Fruit fly (Drosophila melanogaster) whole organism, prepupa: ENCODE measurements around the gene CG12011.
A peak's percentile ranks its signal among the peaks of the same experiment; 100 is the strongest.

Source experiments
- Blimp-1 ChIP-seq: fragments of 200-800 bp; sonication (Bioruptor generic); optimal IDR thresholded peaks from 3 replicates; lab custom pipeline; 2017; ENCODE audit warnings: missing biosample characterization, missing genetic modification characterization, mild to moderate bottlenecking, moderate library complexity, missing genetic modification reagents
- CG10631 ChIP-seq: fragments of 200-800 bp; sonication (Bioruptor generic); optimal IDR thresholded peaks from 2 replicates; lab custom pipeline; 2016; ENCODE audit warnings: missing biosample characterization, missing genetic modification characterization
- CG11762 ChIP-seq: fragments of 200-800 bp; sonication (Bioruptor generic); optimal IDR thresholded peaks from 3 replicates; lab custom pipeline; 2016; ENCODE audit warnings: missing biosample characterization, missing genetic modification characterization; ENCODE audit not compliant: insufficient read depth
- CG15336 ChIP-seq: fragments of 200-800 bp; sonication (Bioruptor generic); IDR thresholded peaks from 2 replicates; pipeline ENCODE4 v1.3.6; 2022; ENCODE audit warnings: missing biosample characterization, missing genetic modification characterization
- CG16779 ChIP-seq: fragments of 200-800 bp; sonication (Bioruptor generic); optimal IDR thresholded peaks from 3 replicates; lab custom pipeline; 2017; ENCODE audit warnings: missing biosample characterization, mild to moderate bottlenecking, missing genetic modification characterization
- CG3032 ChIP-seq: fragments of 200-800 bp; optimal IDR thresholded peaks from 2 replicates; lab custom pipeline; 2019; ENCODE audit warnings: missing biosample characterization, mild to moderate bottlenecking, missing genetic modification characterization, moderate library complexity
- CG31627 ChIP-seq: fragments of 200-800 bp; sonication (Bioruptor generic); optimal IDR thresholded peaks from 3 replicates; lab custom pipeline; 2016; ENCODE audit warnings: missing biosample characterization, missing genetic modification characterization
- CG32006 ChIP-seq: fragments of 200-800 bp; sonication (Bioruptor generic); optimal IDR thresholded peaks from 3 replicates; lab custom pipeline; 2017; ENCODE audit warnings: missing biosample characterization, mild to moderate bottlenecking, missing genetic modification characterization
- CG34406 ChIP-seq: fragments of 200-800 bp; sonication (Bioruptor generic); optimal IDR thresholded peaks from 3 replicates; lab custom pipeline; 2016; ENCODE audit warnings: missing biosample characterization, missing genetic modification characterization
- CG3919 ChIP-seq: fragments of 200-800 bp; sonication (Bioruptor generic); optimal IDR thresholded peaks from 3 replicates; lab custom pipeline; 2016; ENCODE audit warnings: missing biosample characterization, missing genetic modification characterization
- CG4318 ChIP-seq: fragments of 200-800 bp; sonication (Bioruptor generic); optimal IDR thresholded peaks from 3 replicates; lab custom pipeline; 2017; ENCODE audit warnings: missing biosample characterization, mild to moderate bottlenecking, missing genetic modification characterization
- CG6276 ChIP-seq: fragments of 200-800 bp; sonication (Bioruptor generic); optimal IDR thresholded peaks from 2 replicates; lab custom pipeline; 2017; ENCODE audit warnings: missing biosample characterization, mild to moderate bottlenecking, missing genetic modification characterization
- CG6792 ChIP-seq: fragments of 200-800 bp; sonication (Bioruptor generic); optimal IDR thresholded peaks from 3 replicates; lab custom pipeline; 2016; ENCODE audit warnings: missing biosample characterization, missing genetic modification characterization
- CG6808 ChIP-seq: fragments of 200-800 bp; sonication (Bioruptor generic); optimal IDR thresholded peaks from 3 replicates; lab custom pipeline; 2017; ENCODE audit warnings: missing biosample characterization, missing genetic modification characterization, mild to moderate bottlenecking, moderate library complexity, missing genetic modification reagents
- CG6854 ChIP-seq: fragments of 200-800 bp; sonication (Bioruptor generic); optimal IDR thresholded peaks from 2 replicates; lab custom pipeline; 2017; ENCODE audit warnings: missing biosample characterization, mild to moderate bottlenecking, missing genetic modification characterization
- CG7368 ChIP-seq: fragments of 200-800 bp; sonication (Bioruptor generic); optimal IDR thresholded peaks from 3 replicates; lab custom pipeline; 2016; ENCODE audit warnings: missing biosample characterization, missing genetic modification characterization
- CG8119 ChIP-seq: fragments of 200-800 bp; sonication (Bioruptor generic); IDR thresholded peaks from 3 replicates; pipeline ENCODE4 v1.3.6; 2022; ENCODE audit warnings: missing biosample characterization, missing genetic modification characterization
- CG8319 ChIP-seq: fragments of 200-800 bp; sonication (Bioruptor generic); optimal IDR thresholded peaks from 3 replicates; lab custom pipeline; 2016; ENCODE audit warnings: missing biosample characterization, missing genetic modification characterization
- CG8632 ChIP-seq: fragments of 200-800 bp; sonication (Bioruptor generic); optimal IDR thresholded peaks from 3 replicates; lab custom pipeline; 2016; ENCODE audit warnings: missing biosample characterization, missing genetic modification characterization
- CG9139 ChIP-seq: fragments of 200-800 bp; sonication (Bioruptor generic); optimal IDR thresholded peaks from 3 replicates; lab custom pipeline; 2017; ENCODE audit warnings: missing biosample characterization, mild to moderate bottlenecking, missing genetic modification characterization
- Eip75B ChIP-seq: fragments of 200-800 bp; sonication (Bioruptor generic); optimal IDR thresholded peaks from 3 replicates; lab custom pipeline; 2016; ENCODE audit warnings: missing biosample characterization, missing genetic modification characterization
- Eip78C ChIP-seq: fragments of 200-800 bp; sonication (Bioruptor generic); peaks from one replicate; lab custom pipeline; 2016; ENCODE audit warnings: missing biosample characterization, missing genetic modification characterization
- Eip93F ChIP-seq: fragments of 200-800 bp; sonication (Bioruptor generic); optimal IDR thresholded peaks from 2 replicates; lab custom pipeline; 2016; ENCODE audit warnings: missing biosample characterization, mild to moderate bottlenecking, missing genetic modification characterization
- Ets21C ChIP-seq: fragments of 200-800 bp; sonication (Bioruptor generic); optimal IDR thresholded peaks from 3 replicates; lab custom pipeline; 2016; ENCODE audit warnings: missing biosample characterization, missing genetic modification characterization
- Ets96B ChIP-seq: fragments of 200-800 bp; optimal IDR thresholded peaks from 2 replicates; lab custom pipeline; 2019; ENCODE audit warnings: missing biosample characterization, mild to moderate bottlenecking, missing genetic modification characterization, moderate library complexity
- Gug ChIP-seq: fragments of 200-800 bp; sonication (Bioruptor generic); IDR thresholded peaks from 2 replicates; pipeline ENCODE4 v1.3.6; 2022; ENCODE audit warnings: missing biosample characterization, missing genetic modification characterization
- Hr38 ChIP-seq: sonication (Bioruptor generic); optimal IDR thresholded peaks from 2 replicates; lab custom pipeline; 2016; ENCODE audit warnings: missing biosample characterization, missing genetic modification characterization
- Hr39 ChIP-seq: fragments of 200-800 bp; sonication (Bioruptor generic); optimal IDR thresholded peaks from 2 replicates; lab custom pipeline; 2016; ENCODE audit warnings: missing biosample characterization, missing genetic modification characterization
- Hr4 ChIP-seq: fragments of 200-800 bp; sonication (Bioruptor generic); optimal IDR thresholded peaks from 3 replicates; lab custom pipeline; 2016; ENCODE audit warnings: missing biosample characterization, missing genetic modification characterization
- Lpt ChIP-seq: fragments of 200-800 bp; sonication (Bioruptor generic); optimal IDR thresholded peaks from 3 replicates; lab custom pipeline; 2016; ENCODE audit warnings: missing biosample characterization, missing genetic modification characterization
- Smox ChIP-seq: fragments of 200-800 bp; sonication (Bioruptor generic); optimal IDR thresholded peaks from 3 replicates; lab custom pipeline; 2016; ENCODE audit warnings: missing biosample characterization, missing genetic modification characterization
- Sox102F ChIP-seq: fragments of 200-800 bp; sonication (Bioruptor generic); optimal IDR thresholded peaks from 2 replicates; lab custom pipeline; 2016; ENCODE audit warnings: missing biosample characterization, mild to moderate bottlenecking, missing genetic modification characterization
- Sox14 ChIP-seq: fragments of 200-800 bp; sonication (Bioruptor generic); optimal IDR thresholded peaks from 3 replicates; lab custom pipeline; 2016; ENCODE audit warnings: missing biosample characterization, missing genetic modification characterization
- Sox15 ChIP-seq: fragments of 200-800 bp; sonication (Bioruptor generic); optimal IDR thresholded peaks from 3 replicates; lab custom pipeline; 2016; ENCODE audit warnings: missing biosample characterization, missing genetic modification characterization
- achi ChIP-seq: fragments of 200-800 bp; sonication (Bioruptor generic); optimal IDR thresholded peaks from 3 replicates; lab custom pipeline; 2016; ENCODE audit warnings: missing biosample characterization, missing genetic modification characterization
- cyc ChIP-seq: fragments of 200-800 bp; sonication (Bioruptor generic); optimal IDR thresholded peaks from 3 replicates; lab custom pipeline; 2016; ENCODE audit warnings: missing biosample characterization, missing genetic modification characterization
- dac ChIP-seq: fragments of 200-800 bp; sonication (Bioruptor generic); optimal IDR thresholded peaks from 2 replicates; lab custom pipeline; 2017; ENCODE audit warnings: missing biosample characterization, mild to moderate bottlenecking, missing genetic modification characterization
- dsx ChIP-seq: fragments of 200-800 bp; optimal IDR thresholded peaks from 3 replicates; lab custom pipeline; 2019; ENCODE audit warnings: missing biosample characterization, mild to moderate bottlenecking, missing genetic modification characterization, moderate library complexity; ENCODE audit not compliant: poor library complexity, severe bottlenecking
- eg ChIP-seq: fragments of 200-800 bp; sonication (Bioruptor generic); IDR thresholded peaks from 3 replicates; pipeline ENCODE4 v1.3.6; 2022; ENCODE audit warnings: missing biosample characterization, missing genetic modification characterization
- esn ChIP-seq: fragments of 200-800 bp; sonication (Bioruptor generic); optimal IDR thresholded peaks from 2 replicates; lab custom pipeline; 2016; ENCODE audit warnings: missing biosample characterization, mild to moderate bottlenecking, missing genetic modification characterization, moderate library complexity
- fd59A ChIP-seq: fragments of 200-800 bp; sonication (Bioruptor generic); optimal IDR thresholded peaks from 2 replicates; lab custom pipeline; 2017; ENCODE audit warnings: missing biosample characterization, mild to moderate bottlenecking, missing genetic modification characterization, missing genetic modification reagents
- fd85E ChIP-seq: fragments of 200-800 bp; sonication (Bioruptor generic); optimal IDR thresholded peaks from 3 replicates; lab custom pipeline; 2016; ENCODE audit warnings: missing biosample characterization, missing genetic modification characterization
- fkh ChIP-seq: fragments of 200-800 bp; sonication (Bioruptor generic); optimal IDR thresholded peaks from 3 replicates; lab custom pipeline; 2017; ENCODE audit warnings: missing biosample characterization, mild to moderate bottlenecking, missing genetic modification characterization, moderate library complexity
- net ChIP-seq: fragments of 200-800 bp; sonication (Bioruptor generic); optimal IDR thresholded peaks from 3 replicates; lab custom pipeline; 2016; ENCODE audit warnings: missing biosample characterization, missing genetic modification characterization
- pdm3 ChIP-seq: fragments of 200-800 bp; sonication (Bioruptor generic); optimal IDR thresholded peaks from 3 replicates; lab custom pipeline; 2016; ENCODE audit warnings: missing biosample characterization, missing genetic modification characterization
- salr ChIP-seq, 2 experiments: fragments of 200-800 bp; sonication (Bioruptor generic); optimal IDR thresholded peaks; 3 replicates each; lab custom pipeline; 2016 to 2018; ENCODE audit warnings: missing biosample characterization in 2 of 2, missing genetic modification characterization in 2 of 2, mild to moderate bottlenecking in 1 of 2
- spab ChIP-seq: fragments of 200-800 bp; sonication (Bioruptor generic); optimal IDR thresholded peaks from 2 replicates; lab custom pipeline; 2017; ENCODE audit warnings: missing biosample characterization, mild to moderate bottlenecking, missing genetic modification characterization, missing genetic modification reagents
- ss ChIP-seq, 2 experiments: fragments of 200-800 bp; sonication (Bioruptor generic); optimal IDR thresholded peaks; 2 replicates in 1 of 2; 3 replicates in 1 of 2; lab custom pipeline; 2017 to 2018; ENCODE audit warnings: mild to moderate bottlenecking in 2 of 2, missing biosample characterization in 2 of 2, missing genetic modification characterization in 2 of 2, moderate library complexity in 1 of 2
- topi ChIP-seq: fragments of 200-800 bp; sonication (Bioruptor generic); optimal IDR thresholded peaks from 3 replicates; lab custom pipeline; 2016; ENCODE audit warnings: missing biosample characterization, missing genetic modification characterization
- vri ChIP-seq: fragments of 200-800 bp; sonication (Bioruptor generic); optimal IDR thresholded peaks from 3 replicates; lab custom pipeline; 2016; ENCODE audit warnings: missing biosample characterization, mild to moderate bottlenecking, missing genetic modification characterization

Gene CG12011

dm6 chr3L:1690727-1691413 lies 3.5 kb upstream of the CG12011 start:
- TF ChIP-seq CG4318 (GFP tag; lab: Kevin White, UChicago) (peak; percentile 64), Ets21C (GFP tag; lab: Kevin White, UChicago) (peak; percentile 14), Eip75B (GFP tag; lab: Kevin White, UChicago) (peak; percentile 80), pdm3 (GFP tag; lab: Kevin White, UChicago) (peak; percentile 66), salr (GFP tag; optimal IDR thresholded peaks at IDR 0.05; lab: Kevin White, UChicago) (peak; percentile 55 to 73), Sox15 (GFP tag; lab: Kevin White, UChicago) (peak; percentile 46), CG8119 (peak; percentile 75), CG31627 (GFP tag; lab: Kevin White, UChicago) (peak; percentile 61), Lpt (GFP tag; lab: Kevin White, UChicago) (peak; percentile 39), CG32006 (GFP tag; lab: Kevin White, UChicago) (peak; percentile 81), dac (GFP tag; lab: Kevin White, UChicago) (peak; percentile 18), fd59A (GFP tag; lab: Kevin White, UChicago) (peak; percentile 67), spab (GFP tag; lab: Kevin White, UChicago) (peak; percentile 81), CG11762 (GFP tag; lab: Kevin White, UChicago) (peak; percentile 68), CG6792 (GFP tag; lab: Kevin White, UChicago) (peak; percentile 59), cyc (GFP tag; lab: Kevin White, UChicago) (peak; percentile 78), Ets96B (peak; percentile 81), achi (GFP tag; lab: Kevin White, UChicago) (peak; percentile 78), vri (peak; percentile 22), fd85E (GFP tag; lab: Kevin White, UChicago) (peak; percentile 23), CG16779 (tag; lab: Kevin White, UChicago) (peak; percentile 56), CG6808 (peak; percentile 83), CG3032 (peak; percentile 78), CG8319 (peak; percentile 60), net (peak; percentile 70), Smox (peak; percentile 44), CG15336 (GFP tag; lab: Robert Waterston, UW) (peak; percentile 75), topi (peak; percentile 72), Eip78C (GFP tag; lab: Kevin White, UChicago) (peak; percentile 93), dsx (GFP tag; lab: Kevin White, UChicago) (peak; percentile 75), Sox102F (peak; percentile 27), ss (GFP tag; optimal IDR thresholded peaks at IDR 0.05; lab: Kevin White, UChicago) (peak; percentile 77 to 83), Blimp-1 (GFP tag; lab: Kevin White, UChicago) (peak; percentile 20), esn (GFP tag; lab: Kevin White, UChicago) (peak; percentile 64), Gug (GFP tag; lab: Robert Waterston, UW) (peak; percentile 72), CG3919 (GFP tag; lab: Kevin White, UChicago) (peak; percentile 87), Eip93F (no peak), CG34406 (peak; percentile 51), CG10631 (peak; percentile 77), fkh (GFP tag; lab: Kevin White, UChicago) (peak; percentile 80), CG6276 (GFP tag; lab: Kevin White, UChicago) (peak; percentile 73), eg (GFP tag; lab: Robert Waterston, UW) (peak; percentile 85), CG6854 (GFP tag; lab: Kevin White, UChicago) (no peak), Sox14 (GFP tag; lab: Kevin White, UChicago) (peak; percentile 75), CG7368 (GFP tag; lab: Kevin White, UChicago) (peak; percentile 72), CG8632 (GFP tag; lab: Kevin White, UChicago) (peak; percentile 48), CG9139 (peak; percentile 67), Hr39 (GFP tag; lab: Kevin White, UChicago) (peak; percentile 66), Hr38 (GFP tag; lab: Kevin White, UChicago) (no peak), Hr4 (GFP tag; lab: Kevin White, UChicago) (peak; percentile 80)
